Fruit fly (Drosophila melanogaster) whole organism, pupa: Measurements from ENCODE around the gene EMC3.
A peak's percentile ranks its signal among the peaks of the same experiment; 100 is the strongest.

Experiments
- CG10348 ChIP-seq: fragments of 200-800 bp; sonication (Bioruptor generic); IDR thresholded peaks from 2 replicates; pipeline ENCODE4 v1.3.6; 2022; ENCODE audit warnings: missing biosample characterization, missing genetic modification characterization
- CG12605 ChIP-seq: fragments of 200-800 bp; sonication (Bioruptor generic); IDR thresholded peaks from 2 replicates; pipeline ENCODE4 v1.3.6; 2022; ENCODE audit warnings: missing biosample characterization, missing genetic modification characterization
- CG13204 ChIP-seq: fragments of 200-800 bp; sonication (Bioruptor generic); optimal IDR thresholded peaks from 2 replicates; lab custom pipeline; 2018; ENCODE audit warnings: missing biosample characterization, mild to moderate bottlenecking, missing genetic modification characterization, moderate library complexity
- CG14655 ChIP-seq: fragments of 200-800 bp; sonication (Bioruptor generic); optimal IDR thresholded peaks from 3 replicates; lab custom pipeline; 2017; ENCODE audit warnings: mild to moderate bottlenecking, missing biosample characterization, missing genetic modification reagents, missing genetic modification characterization
- CG15710 ChIP-seq: fragments of 200-800 bp; sonication (Bioruptor generic); optimal IDR thresholded peaks from 2 replicates; lab custom pipeline; 2018; ENCODE audit warnings: missing biosample characterization, mild to moderate bottlenecking, missing genetic modification characterization, moderate library complexity
- CG17806 ChIP-seq: fragments of 200-800 bp; sonication (Bioruptor generic); optimal IDR thresholded peaks from 2 replicates; lab custom pipeline; 2018; ENCODE audit warnings: missing biosample characterization, mild to moderate bottlenecking, missing genetic modification characterization, moderate library complexity
- CG32121 ChIP-seq: fragments of 200-800 bp; sonication (Bioruptor generic); IDR thresholded peaks from 2 replicates; pipeline ENCODE4 v1.3.6; 2022; ENCODE audit warnings: missing biosample characterization, missing genetic modification characterization
- CG34367 ChIP-seq: fragments of 200-800 bp; sonication (Bioruptor generic); optimal IDR thresholded peaks from 2 replicates; lab custom pipeline; 2018; ENCODE audit warnings: missing biosample characterization, mild to moderate bottlenecking, missing genetic modification characterization
- CG4496 ChIP-seq: fragments of 200-800 bp; sonication (Bioruptor generic); IDR thresholded peaks from 3 replicates; pipeline ENCODE4 v1.3.6; 2022; ENCODE audit warnings: missing biosample characterization, missing genetic modification characterization
- CG8159 ChIP-seq: fragments of 200-800 bp; sonication (Bioruptor generic); optimal IDR thresholded peaks from 3 replicates; lab custom pipeline; 2018; ENCODE audit warnings: missing biosample characterization, mild to moderate bottlenecking, missing genetic modification characterization, moderate library complexity
- CG8301 ChIP-seq: fragments of 200-800 bp; sonication (Bioruptor generic); optimal IDR thresholded peaks from 2 replicates; lab custom pipeline; 2018; ENCODE audit warnings: missing biosample characterization, mild to moderate bottlenecking, missing genetic modification characterization
- CG9948 ChIP-seq: fragments of 200-800 bp; sonication (Bioruptor generic); optimal IDR thresholded peaks from 2 replicates; lab custom pipeline; 2018; ENCODE audit warnings: missing biosample characterization, mild to moderate bottlenecking, missing genetic modification characterization, moderate library complexity
- D1 ChIP-seq: fragments of 200-800 bp; sonication (Bioruptor generic); optimal IDR thresholded peaks from 2 replicates; lab custom pipeline; 2018; ENCODE audit warnings: missing biosample characterization, mild to moderate bottlenecking, missing genetic modification characterization, moderate library complexity
- EcR ChIP-seq: fragments of 200-800 bp; sonication (Bioruptor generic); optimal IDR thresholded peaks from 3 replicates; lab custom pipeline; 2019; ENCODE audit warnings: missing biosample characterization, missing genetic modification characterization, mild to moderate bottlenecking, moderate library complexity, missing genetic modification reagents
- Ets98B ChIP-seq: fragments of 200-800 bp; sonication (Bioruptor generic); IDR thresholded peaks from 2 replicates; pipeline ENCODE4 v1.3.6; 2022; ENCODE audit warnings: missing biosample characterization, missing genetic modification characterization
- Pif1A ChIP-seq: fragments of 200-800 bp; sonication (Bioruptor generic); optimal IDR thresholded peaks from 3 replicates; lab custom pipeline; 2016; ENCODE audit warnings: missing biosample characterization, missing genetic modification characterization
- Pif1B ChIP-seq: fragments of 200-800 bp; sonication (Bioruptor generic); optimal IDR thresholded peaks from 3 replicates; lab custom pipeline; 2016; ENCODE audit warnings: missing biosample characterization, missing genetic modification characterization
- Snoo ChIP-seq: fragments of 200-800 bp; sonication (Bioruptor generic); optimal IDR thresholded peaks from 3 replicates; lab custom pipeline; 2017; ENCODE audit warnings: missing biosample characterization, mild to moderate bottlenecking, missing genetic modification characterization, inconsistent platforms
- fd96Ca ChIP-seq: fragments of 200-800 bp; sonication (Bioruptor generic); IDR thresholded peaks from 3 replicates; pipeline ENCODE4 v1.3.6; 2022; ENCODE audit warnings: missing biosample characterization, missing genetic modification characterization
- gl ChIP-seq: fragments of 200-800 bp; sonication (Bioruptor generic); optimal IDR thresholded peaks from 2 replicates; lab custom pipeline; 2018; ENCODE audit warnings: missing biosample characterization, mild to moderate bottlenecking, missing genetic modification characterization
- rn ChIP-seq: fragments of 200-800 bp; sonication (Bioruptor generic); IDR thresholded peaks from 2 replicates; pipeline ENCODE4 v1.3.6; 2022; ENCODE audit warnings: missing biosample characterization, missing genetic modification characterization

Gene EMC3

dm6 chr2L:10721535-10721934, 10.7 kb downstream of the EMC3 start:
- peak; percentile 56 for TF ChIP-seq D1 (tag; lab: Kevin White, UChicago)
- no peak for TF ChIP-seq Snoo (tag; lab: Kevin White, UChicago)
- no peak for TF ChIP-seq CG17806 (tag; lab: Kevin White, UChicago)

- no peak for TF ChIP-seq Pif1B
- no peak for TF ChIP-seq CG14655 (GFP tag; lab: Kevin White, UChicago)
- TF ChIP-seq CG15710: no peak
- TF ChIP-seq CG8301 (tag; lab: Kevin White, UChicago): no peak
- TF ChIP-seq CG32121: no peak
- TF ChIP-seq rn (GFP tag; lab: Robert Waterston, UW): no peak
- no peak for TF ChIP-seq CG34367 (tag; lab: Kevin White, UChicago)
- no peak for TF ChIP-seq Pif1A
- no peak for TF ChIP-seq CG17806 (tag; lab: Kevin White, UChicago)
- TF ChIP-seq, all 21 proteins: peak for 0
These were observed 21.0 kb downstream of the EMC3 start for dm6 chr2L:10711221-10711620.

dm6 chr2L:10709353-10709752, 22.9 kb downstream of the EMC3 start, which contains the start of gene Lip2:
TSS of gene Lip2 (minus strand) at chr2L:10709453.
- TF ChIP-seq Snoo (tag; lab: Kevin White, UChicago): no peak
- no peak for TF ChIP-seq fd96Ca (GFP tag; lab: Robert Waterston, UW)

- no peak for TF ChIP-seq CG8159 (tag; lab: Kevin White, UChicago)
- no peak for TF ChIP-seq CG4496 (GFP tag; lab: Robert Waterston, UW)
- TF ChIP-seq fd96Ca (GFP tag; lab: Robert Waterston, UW): no peak
- no peak for TF ChIP-seq CG9948 (tag; lab: Kevin White, UChicago)
- TF ChIP-seq CG13204 (GFP tag; lab: Kevin White, UChicago): no peak
- no peak for TF ChIP-seq CG12605 (GFP tag; lab: Robert Waterston, UW)
- no peak for TF ChIP-seq CG34367 (tag; lab: Kevin White, UChicago)
- TF ChIP-seq CG14655 (GFP tag; lab: Kevin White, UChicago): no peak
- TF ChIP-seq rn (GFP tag; lab: Robert Waterston, UW): no peak
- TF ChIP-seq D1 (tag; lab: Kevin White, UChicago): no peak
- no peak for TF ChIP-seq CG15710
- no peak for TF ChIP-seq Pif1B
- no peak for TF ChIP-seq CG17806 (tag; lab: Kevin White, UChicago)
- TF ChIP-seq Pif1A: no peak
- TF ChIP-seq CG10348 (GFP tag; lab: Robert Waterston, UW): no peak
- no peak for TF ChIP-seq EcR
- no peak for TF ChIP-seq Snoo (tag; lab: Kevin White, UChicago)
- no peak for TF ChIP-seq CG32121
- TF ChIP-seq, all 21 proteins: peak for 0
These were observed 24.1 kb downstream of the EMC3 start for dm6 chr2L:10708089-10708488.

- TF ChIP-seq Snoo (tag; lab: Kevin White, UChicago) (no peak), gl (tag; lab: Kevin White, UChicago) (no peak), CG34367 (tag; lab: Kevin White, UChicago) (no peak), EcR (no peak)
These were observed 26.0 kb downstream of the EMC3 start for dm6 chr2L:10706267-10706666.

- TF ChIP-seq CG17806 (tag; lab: Kevin White, UChicago) (no peak), Pif1A (no peak), CG12605 (GFP tag; lab: Robert Waterston, UW) (no peak), CG8159 (tag; lab: Kevin White, UChicago) (no peak), rn (GFP tag; lab: Robert Waterston, UW) (no peak), CG10348 (GFP tag; lab: Robert Waterston, UW) (no peak), EcR (no peak), D1 (tag; lab: Kevin White, UChicago) (no peak), CG13204 (GFP tag; lab: Kevin White, UChicago) (no peak), CG14655 (GFP tag; lab: Kevin White, UChicago) (no peak), Pif1B (no peak), CG9948 (tag; lab: Kevin White, UChicago) (no peak), Snoo (tag; lab: Kevin White, UChicago) (no peak), fd96Ca (GFP tag; lab: Robert Waterston, UW) (no peak), gl (tag; lab: Kevin White, UChicago) (no peak), CG15710 (no peak), CG34367 (tag; lab: Kevin White, UChicago) (no peak)
These were observed 27.8 kb downstream of the EMC3 start for dm6 chr2L:10704425-10704824.

- TF ChIP-seq CG9948 (tag; lab: Kevin White, UChicago) (no peak), Snoo (tag; lab: Kevin White, UChicago) (no peak), CG12605 (GFP tag; lab: Robert Waterston, UW) (peak; percentile 54; the same call in 1 of the 2 replicates), CG15710 (no peak), CG13204 (GFP tag; lab: Kevin White, UChicago) (no peak), CG34367 (tag; lab: Kevin White, UChicago) (no peak), fd96Ca (GFP tag; lab: Robert Waterston, UW) (peak; percentile 69), Pif1B (no peak), CG8301 (tag; lab: Kevin White, UChicago) (peak; percentile 56), rn (GFP tag; lab: Robert Waterston, UW) (0 out of 2 replicates have a peak, but pooled peaks have one; percentile 13), D1 (tag; lab: Kevin White, UChicago) (no peak), CG8159 (tag; lab: Kevin White, UChicago) (no peak), CG10348 (GFP tag; lab: Robert Waterston, UW) (no peak), CG4496 (GFP tag; lab: Robert Waterston, UW) (peak; percentile 82), CG14655 (GFP tag; lab: Kevin White, UChicago) (peak; percentile 58), Ets98B (GFP tag; lab: Robert Waterston, UW) (peak; percentile 76), CG32121 (peak; percentile 85), CG17806 (tag; lab: Kevin White, UChicago) (no peak), Pif1A (peak; percentile 25), EcR (no peak), gl (tag; lab: Kevin White, UChicago) (no peak)
These were observed 28.9 kb downstream of the EMC3 start, which contains the start of gene CG6415 for dm6 chr2L:10703281-10703680. TSS of gene CG6415 (plus strand) at chr2L:10703621.
